Fruit fly (Drosophila melanogaster) whole organism, embryonic: ENCODE measurements around the gene Nepl9.

Experiments used
- aop ChIP-seq: fragments of 200-800 bp; sonication (Bioruptor generic); IDR thresholded peaks from 2 replicates; pipeline ENCODE4 v1.3.6; 2022; ENCODE audit warnings: missing biosample characterization, missing genetic modification characterization
- bowl ChIP-seq: fragments of 200-800 bp; sonication (Bioruptor generic); IDR thresholded peaks from 2 replicates; pipeline ENCODE4 v1.3.6; 2022; ENCODE audit warnings: missing biosample characterization, missing genetic modification characterization

DNA sequence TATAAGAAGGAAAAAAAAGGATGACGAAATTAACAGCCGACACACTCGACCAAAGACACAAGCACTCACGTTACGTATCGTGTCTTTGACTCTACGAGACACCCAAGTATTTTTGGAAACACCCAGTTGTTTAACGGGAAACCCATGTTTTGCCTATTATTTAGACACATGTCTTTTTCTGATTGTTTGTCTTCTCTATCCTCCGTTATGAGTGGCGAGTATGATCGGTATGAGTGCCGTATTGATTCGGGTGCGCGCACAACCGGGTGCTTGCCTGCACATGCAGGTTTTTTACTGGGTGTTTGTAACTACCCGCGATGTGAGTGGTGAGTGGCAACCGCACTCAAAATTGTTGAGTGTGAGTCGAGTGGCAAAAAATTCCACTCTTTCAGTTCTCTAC is 22.0 kb upstream of the Nepl9 start:
- TF ChIP-seq bowl (GFP tag; lab: Robert Waterston, UW) (no peak), aop (GFP tag; lab: Robert Waterston, UW) (no peak)
